Worm (Caenorhabditis elegans): Measurements from ENCODE around the gene elpc-3.

elpc-3 gene

DNA sequence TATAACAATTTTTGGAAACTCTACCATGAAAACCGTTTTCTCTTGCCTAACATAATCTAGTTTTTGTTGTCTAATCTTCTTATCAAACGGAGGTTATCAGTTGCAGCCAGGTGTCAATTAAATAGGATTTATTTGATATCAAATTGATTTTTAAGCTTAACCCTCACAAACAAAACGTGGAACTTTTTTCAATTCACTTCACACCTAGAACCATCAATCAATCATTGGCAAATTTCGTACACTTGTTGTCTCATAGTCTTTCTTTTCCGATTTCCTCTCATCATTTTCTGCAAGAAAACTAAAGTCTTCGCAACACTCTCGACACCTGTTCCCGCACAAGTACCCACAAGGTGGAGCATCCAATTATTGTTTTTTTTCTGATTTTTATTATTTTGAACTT lies 27.5 kb upstream of the elpc-3 start:
- TF ChIP-seq nhr-80 (tag; optimal IDR thresholded peaks at IDR 0.05): peak; percentile 70
- peak; percentile 96 for TF ChIP-seq let-607 (tag; optimal IDR thresholded peaks at IDR 0.05)
- TF ChIP-seq mxl-1 (tag; optimal IDR thresholded peaks at IDR 0.05): no peak

DNA sequence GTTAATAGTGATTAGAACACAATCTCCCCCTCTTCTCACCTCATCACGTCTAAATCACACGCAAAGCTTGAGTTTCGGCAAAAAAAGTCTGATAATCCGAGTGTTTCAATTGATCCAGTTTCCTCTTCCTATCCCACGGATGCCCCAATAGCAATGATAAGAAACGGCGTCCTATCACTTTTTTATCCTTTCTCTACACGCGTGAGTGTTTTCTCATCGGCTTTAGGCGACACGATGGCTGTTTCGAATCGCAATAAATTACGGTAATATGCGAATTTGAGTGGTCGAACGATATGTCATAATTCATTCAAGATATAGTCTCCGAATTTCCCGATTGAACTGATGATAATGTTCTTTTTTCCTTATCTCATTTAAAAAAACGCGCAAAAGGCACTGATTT lies 18.3 kb upstream of the elpc-3 start:
- TF ChIP-seq madf-6 (GFP tag; IDR thresholded peaks at IDR 0.05) (no peak), pbrm-1 (GFP tag; IDR thresholded peaks at IDR 0.05) (no peak), ceh-79 (tag; optimal IDR thresholded peaks at IDR 0.05) (no peak), zfh-2 (GFP tag; conservative IDR thresholded peaks at IDR 0.05) (no peak), xnd-1 (tag; optimal IDR thresholded peaks at IDR 0.05) (no peak), lag-1 (GFP tag; IDR thresholded peaks at IDR 0.05) (no peak), nfya-2 (GFP tag; IDR thresholded peaks at IDR 0.05) (no peak), Y53F4B.3 (GFP tag; IDR thresholded peaks at IDR 0.05) (no peak), ztf-25 (GFP tag; IDR thresholded peaks at IDR 0.05) (no peak), Y56A3A.18 (GFP tag; IDR thresholded peaks at IDR 0.05) (no peak), die-1 (tag; optimal IDR thresholded peaks at IDR 0.05) (no peak)

ce11 chrV:12198545-12198944 lies 17.3 kb upstream of the elpc-3 start, which contains the start of gene lon-3:
lon-3 (minus strand) TSS chrV:12198645.
- TF ChIP-seq mcd-1 (GFP tag; IDR thresholded peaks at IDR 0.05) (no peak), lin-35 (GFP tag; optimal IDR thresholded peaks at IDR 0.05) (no peak), tbp1 (GFP tag; optimal IDR thresholded peaks at IDR 0.05) (no peak), him-1 (tag; optimal IDR thresholded peaks at IDR 0.05) (no peak), Y95B8A.8 (GFP tag; IDR thresholded peaks at IDR 0.05) (no peak), somi-1 (GFP tag; optimal IDR thresholded peaks at IDR 0.05) (no peak)

DNA sequence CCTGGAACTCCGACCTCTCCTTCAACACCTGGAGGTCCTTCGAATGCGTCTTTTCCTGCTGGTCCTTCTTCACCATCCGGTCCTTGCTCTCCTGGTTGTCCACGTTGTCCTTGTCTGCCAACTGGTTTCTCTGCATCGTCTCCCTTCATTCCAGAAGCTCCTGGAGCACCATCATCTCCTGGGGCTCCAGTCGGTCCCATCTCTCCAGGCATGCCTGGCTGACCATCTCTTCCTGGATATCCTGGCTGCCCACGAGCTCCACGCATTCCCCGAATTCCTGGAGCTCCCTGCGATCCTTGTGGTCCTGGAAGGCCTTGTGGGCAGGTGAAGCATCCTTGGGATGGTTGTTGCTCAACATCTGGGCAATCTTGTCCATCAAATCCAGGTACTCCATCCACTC lies 16.5 kb upstream of the elpc-3 start:
- TF ChIP-seq egrh-3 (GFP tag; IDR thresholded peaks at IDR 0.05): peak; percentile 70; the same call in 1 of the 2 replicates
- TF ChIP-seq zfh-2 (GFP tag; conservative IDR thresholded peaks at IDR 0.05): peak; percentile 79
- no peak for TF ChIP-seq unc-62 (GFP tag; optimal IDR thresholded peaks at IDR 0.05)

- TF ChIP-seq cebp-2 (GFP tag; IDR thresholded peaks at IDR 0.05) (no peak), mxl-1 (tag; optimal IDR thresholded peaks at IDR 0.05) (no peak)
Observed at ce11 chrV:12196659-12197058, 15.4 kb upstream of the elpc-3 start.

DNA sequence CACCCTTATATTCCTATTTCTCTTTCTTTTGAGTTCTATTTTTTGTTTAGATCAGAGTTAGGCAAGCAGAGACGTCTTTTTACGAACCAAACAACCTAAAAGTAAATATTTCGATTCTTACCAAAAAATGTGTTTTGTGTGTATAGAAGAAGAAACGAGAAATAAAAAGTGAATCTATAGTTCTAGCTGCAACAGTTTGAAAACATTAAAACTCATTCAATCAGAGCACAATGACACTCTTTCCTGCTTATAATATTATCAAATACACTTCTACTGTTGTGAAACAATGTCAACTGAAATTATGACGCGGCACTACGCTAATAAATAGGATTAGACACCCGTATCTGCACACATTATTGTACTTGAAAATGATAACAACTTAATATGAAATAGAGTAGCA lies 14.6 kb upstream of the elpc-3 start, which contains the start of gene ZK836.3:
Gene ZK836.3 (minus strand): TSS at position 101 of the 400 bp plus-strand sequence.
- no peak for TF ChIP-seq attf-5 (GFP tag; optimal IDR thresholded peaks at IDR 0.05)
- TF ChIP-seq ccch-3 (GFP tag; optimal IDR thresholded peaks at IDR 0.05): no peak
- no peak for TF ChIP-seq Y95B8A.8 (GFP tag; IDR thresholded peaks at IDR 0.05)
- no peak for TF ChIP-seq D2030.7 (GFP tag; IDR thresholded peaks at IDR 0.05)
- TF ChIP-seq rec-8 (tag; optimal IDR thresholded peaks at IDR 0.05): no peak
- TF ChIP-seq hmg-20 (GFP tag; IDR thresholded peaks at IDR 0.05): no peak
- TF ChIP-seq atf-7 (tag; optimal IDR thresholded peaks at IDR 0.05): no peak

DNA sequence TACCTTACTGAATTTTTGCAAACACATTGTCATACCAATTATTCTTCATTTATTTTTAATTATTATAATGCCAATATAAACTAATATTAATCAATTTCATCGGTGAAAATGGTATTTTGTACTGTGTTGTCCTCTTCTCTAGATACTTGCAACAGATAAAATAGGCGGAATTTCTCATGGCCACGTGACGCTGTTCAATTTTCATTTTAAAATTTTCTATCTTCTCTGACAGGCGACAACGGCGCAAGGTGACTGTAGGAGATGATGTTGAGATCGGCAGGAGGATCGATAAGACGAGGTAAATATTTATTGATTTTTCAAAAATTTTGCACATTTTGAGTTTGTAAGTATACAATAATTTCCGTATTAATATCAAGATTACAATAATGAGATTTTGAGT lies 13.1 kb upstream of the elpc-3 start, which contains the start of gene ogdh-2:
Gene ogdh-2 (plus strand): TSS at position 233 of the 400 bp plus-strand sequence.
- TF ChIP-seq Y95B8A.8 (GFP tag; IDR thresholded peaks at IDR 0.05) (0 out of 2 replicates have a peak, but pooled peaks have one; percentile 7), ZK185.1 (tag; optimal IDR thresholded peaks at IDR 0.05; ENCODE audit: poor library complexity, severe bottlenecking) (no peak), nfyb-1 (GFP tag; IDR thresholded peaks at IDR 0.05) (no peak), Y53G8AR.9 (GFP tag; conservative IDR thresholded peaks at IDR 0.05) (0 out of 2 replicates have a peak, but pooled peaks have one; percentile 14)

Data from whole organism, young adult.